Worm (Caenorhabditis elegans) whole organism, young adult: ENCODE measurements around the gene srh-266.

Source experiments
- mxl-1 ChIP-seq: sonication (generic microtip); optimal IDR thresholded peaks from 2 replicates; lab custom pipeline; 2016; ENCODE audit warnings: missing genetic modification characterization, missing compliant biosample characterization
- unc-62 ChIP-seq: fragments of 150-350 bp; optimal IDR thresholded peaks from 2 replicates; lab custom pipeline; 2014; ENCODE audit warnings: missing biosample characterization, missing genetic modification reagents, missing genetic modification characterization
- ztf-25 ChIP-seq: fragments of 200-800 bp; sonication (Bioruptor generic); IDR thresholded peaks from 2 replicates; pipeline ENCODE4 v1.3.6; 2022; ENCODE audit warnings: missing genetic modification reagents, missing genetic modification characterization, missing compliant biosample characterization

DNA sequence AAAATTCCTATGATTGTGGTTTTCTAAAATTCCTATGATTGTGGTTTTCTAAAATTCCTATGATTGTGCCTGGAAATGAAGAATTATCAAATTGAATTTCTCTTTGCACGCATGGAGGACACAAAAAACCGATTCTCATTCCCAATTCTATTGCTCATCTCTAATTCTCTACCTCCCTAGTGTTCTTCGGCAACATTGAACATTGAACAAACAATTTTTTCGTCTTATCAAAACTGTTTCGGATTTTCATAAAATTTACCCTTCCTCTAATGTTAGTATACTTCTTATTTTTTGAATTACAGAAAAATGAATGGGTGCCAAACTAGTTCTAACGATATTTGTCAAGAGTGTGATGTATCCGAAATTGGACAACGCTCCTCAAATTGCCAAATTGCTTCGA lies 28.3 kb upstream of the srh-266 start, which contains the start of gene pals-31:
- TF ChIP-seq unc-62 (GFP tag; lab: Kevin White, UChicago) (no peak), ztf-25 (GFP tag; lab: Robert Waterston, UW) (no peak), mxl-1 (tag; lab: Kevin White, UChicago) (no peak)
